Fruit fly (Drosophila melanogaster) whole organism, prepupa: ENCODE results near the gene fru.

Experiments
- Blimp-1 ChIP-seq: fragments of 200-800 bp; sonication (Bioruptor generic); optimal IDR thresholded peaks from 3 replicates; lab custom pipeline; 2017; ENCODE audit warnings: missing biosample characterization, missing genetic modification characterization, mild to moderate bottlenecking, moderate library complexity, missing genetic modification reagents
- CG10631 ChIP-seq: fragments of 200-800 bp; sonication (Bioruptor generic); optimal IDR thresholded peaks from 2 replicates; lab custom pipeline; 2016; ENCODE audit warnings: missing biosample characterization, missing genetic modification characterization
- CG10669 ChIP-seq: fragments of 200-800 bp; sonication (Bioruptor generic); optimal IDR thresholded peaks from 3 replicates; lab custom pipeline; 2018; ENCODE audit warnings: missing biosample characterization, mild to moderate bottlenecking, missing genetic modification characterization, moderate library complexity
- CG11294 ChIP-seq: fragments of 200-800 bp; sonication (Bioruptor generic); IDR thresholded peaks from 2 replicates; pipeline ENCODE4 v1.3.6; 2022; ENCODE audit warnings: missing biosample characterization, missing genetic modification characterization
- CG11902 ChIP-seq: fragments of 200-800 bp; sonication (Bioruptor generic); optimal IDR thresholded peaks from 3 replicates; lab custom pipeline; 2016; ENCODE audit warnings: missing biosample characterization, missing genetic modification characterization
- CG15336 ChIP-seq: fragments of 200-800 bp; sonication (Bioruptor generic); IDR thresholded peaks from 2 replicates; pipeline ENCODE4 v1.3.6; 2022; ENCODE audit warnings: missing biosample characterization, missing genetic modification characterization
- CG1621 ChIP-seq: fragments of 200-800 bp; sonication (Bioruptor generic); optimal IDR thresholded peaks from 3 replicates; lab custom pipeline; 2018; ENCODE audit warnings: missing biosample characterization, mild to moderate bottlenecking, missing genetic modification characterization
- CG16779 ChIP-seq: fragments of 200-800 bp; sonication (Bioruptor generic); optimal IDR thresholded peaks from 3 replicates; lab custom pipeline; 2017; ENCODE audit warnings: missing biosample characterization, mild to moderate bottlenecking, missing genetic modification characterization
- CG31627 ChIP-seq: fragments of 200-800 bp; sonication (Bioruptor generic); optimal IDR thresholded peaks from 3 replicates; lab custom pipeline; 2016; ENCODE audit warnings: missing biosample characterization, missing genetic modification characterization
- CG32006 ChIP-seq: fragments of 200-800 bp; sonication (Bioruptor generic); optimal IDR thresholded peaks from 3 replicates; lab custom pipeline; 2017; ENCODE audit warnings: missing biosample characterization, mild to moderate bottlenecking, missing genetic modification characterization
- CG3919 ChIP-seq: fragments of 200-800 bp; sonication (Bioruptor generic); optimal IDR thresholded peaks from 3 replicates; lab custom pipeline; 2016; ENCODE audit warnings: missing biosample characterization, missing genetic modification characterization
- CG6163 ChIP-seq: fragments of 200-800 bp; sonication (Bioruptor generic); IDR thresholded peaks from 3 replicates; pipeline ENCODE4 v1.3.6; 2022; ENCODE audit warnings: missing biosample characterization, missing genetic modification characterization
- CG6792 ChIP-seq: fragments of 200-800 bp; sonication (Bioruptor generic); optimal IDR thresholded peaks from 3 replicates; lab custom pipeline; 2016; ENCODE audit warnings: missing biosample characterization, missing genetic modification characterization
- CG6808 ChIP-seq: fragments of 200-800 bp; sonication (Bioruptor generic); optimal IDR thresholded peaks from 3 replicates; lab custom pipeline; 2017; ENCODE audit warnings: missing biosample characterization, missing genetic modification characterization, mild to moderate bottlenecking, moderate library complexity, missing genetic modification reagents
- CG6854 ChIP-seq: fragments of 200-800 bp; sonication (Bioruptor generic); optimal IDR thresholded peaks from 2 replicates; lab custom pipeline; 2017; ENCODE audit warnings: missing biosample characterization, mild to moderate bottlenecking, missing genetic modification characterization
- CG7368 ChIP-seq: fragments of 200-800 bp; sonication (Bioruptor generic); optimal IDR thresholded peaks from 3 replicates; lab custom pipeline; 2016; ENCODE audit warnings: missing biosample characterization, missing genetic modification characterization
- CG8119 ChIP-seq: fragments of 200-800 bp; sonication (Bioruptor generic); IDR thresholded peaks from 3 replicates; pipeline ENCODE4 v1.3.6; 2022; ENCODE audit warnings: missing biosample characterization, missing genetic modification characterization
- CG8632 ChIP-seq: fragments of 200-800 bp; sonication (Bioruptor generic); optimal IDR thresholded peaks from 3 replicates; lab custom pipeline; 2016; ENCODE audit warnings: missing biosample characterization, missing genetic modification characterization
- CG9139 ChIP-seq: fragments of 200-800 bp; sonication (Bioruptor generic); optimal IDR thresholded peaks from 3 replicates; lab custom pipeline; 2017; ENCODE audit warnings: missing biosample characterization, mild to moderate bottlenecking, missing genetic modification characterization
- Eip75B ChIP-seq: fragments of 200-800 bp; sonication (Bioruptor generic); optimal IDR thresholded peaks from 3 replicates; lab custom pipeline; 2016; ENCODE audit warnings: missing biosample characterization, missing genetic modification characterization
- Eip78C ChIP-seq: fragments of 200-800 bp; sonication (Bioruptor generic); peaks from one replicate; lab custom pipeline; 2016; ENCODE audit warnings: missing biosample characterization, missing genetic modification characterization
- Eip93F ChIP-seq: fragments of 200-800 bp; sonication (Bioruptor generic); optimal IDR thresholded peaks from 2 replicates; lab custom pipeline; 2016; ENCODE audit warnings: missing biosample characterization, mild to moderate bottlenecking, missing genetic modification characterization
- Ets96B ChIP-seq: fragments of 200-800 bp; optimal IDR thresholded peaks from 2 replicates; lab custom pipeline; 2019; ENCODE audit warnings: missing biosample characterization, mild to moderate bottlenecking, missing genetic modification characterization, moderate library complexity
- Gug ChIP-seq: fragments of 200-800 bp; sonication (Bioruptor generic); IDR thresholded peaks from 2 replicates; pipeline ENCODE4 v1.3.6; 2022; ENCODE audit warnings: missing biosample characterization, missing genetic modification characterization
- Hr38 ChIP-seq: sonication (Bioruptor generic); optimal IDR thresholded peaks from 2 replicates; lab custom pipeline; 2016; ENCODE audit warnings: missing biosample characterization, missing genetic modification characterization
- Hr4 ChIP-seq: fragments of 200-800 bp; sonication (Bioruptor generic); optimal IDR thresholded peaks from 3 replicates; lab custom pipeline; 2016; ENCODE audit warnings: missing biosample characterization, missing genetic modification characterization
- Lpt ChIP-seq: fragments of 200-800 bp; sonication (Bioruptor generic); optimal IDR thresholded peaks from 3 replicates; lab custom pipeline; 2016; ENCODE audit warnings: missing biosample characterization, missing genetic modification characterization
- Met ChIP-seq: fragments of 200-800 bp; sonication (Bioruptor generic); optimal IDR thresholded peaks from 3 replicates; lab custom pipeline; 2016; ENCODE audit warnings: missing biosample characterization, missing genetic modification characterization
- OdsH ChIP-seq: fragments of 200-800 bp; sonication (Bioruptor generic); optimal IDR thresholded peaks from 3 replicates; lab custom pipeline; 2016; ENCODE audit warnings: missing biosample characterization, missing genetic modification characterization
- Smox ChIP-seq: fragments of 200-800 bp; sonication (Bioruptor generic); optimal IDR thresholded peaks from 3 replicates; lab custom pipeline; 2016; ENCODE audit warnings: missing biosample characterization, missing genetic modification characterization
- Sox102F ChIP-seq: fragments of 200-800 bp; sonication (Bioruptor generic); optimal IDR thresholded peaks from 2 replicates; lab custom pipeline; 2016; ENCODE audit warnings: missing biosample characterization, mild to moderate bottlenecking, missing genetic modification characterization
- Sox14 ChIP-seq: fragments of 200-800 bp; sonication (Bioruptor generic); optimal IDR thresholded peaks from 3 replicates; lab custom pipeline; 2016; ENCODE audit warnings: missing biosample characterization, missing genetic modification characterization
- Sox15 ChIP-seq: fragments of 200-800 bp; sonication (Bioruptor generic); optimal IDR thresholded peaks from 3 replicates; lab custom pipeline; 2016; ENCODE audit warnings: missing biosample characterization, missing genetic modification characterization
- achi ChIP-seq: fragments of 200-800 bp; sonication (Bioruptor generic); optimal IDR thresholded peaks from 3 replicates; lab custom pipeline; 2016; ENCODE audit warnings: missing biosample characterization, missing genetic modification characterization
- cyc ChIP-seq: fragments of 200-800 bp; sonication (Bioruptor generic); optimal IDR thresholded peaks from 3 replicates; lab custom pipeline; 2016; ENCODE audit warnings: missing biosample characterization, missing genetic modification characterization
- dac ChIP-seq: fragments of 200-800 bp; sonication (Bioruptor generic); optimal IDR thresholded peaks from 2 replicates; lab custom pipeline; 2017; ENCODE audit warnings: missing biosample characterization, mild to moderate bottlenecking, missing genetic modification characterization
- eg ChIP-seq: fragments of 200-800 bp; sonication (Bioruptor generic); IDR thresholded peaks from 3 replicates; pipeline ENCODE4 v1.3.6; 2022; ENCODE audit warnings: missing biosample characterization, missing genetic modification characterization
- esn ChIP-seq: fragments of 200-800 bp; sonication (Bioruptor generic); optimal IDR thresholded peaks from 2 replicates; lab custom pipeline; 2016; ENCODE audit warnings: missing biosample characterization, mild to moderate bottlenecking, missing genetic modification characterization, moderate library complexity
- fd59A ChIP-seq: fragments of 200-800 bp; sonication (Bioruptor generic); optimal IDR thresholded peaks from 2 replicates; lab custom pipeline; 2017; ENCODE audit warnings: missing biosample characterization, mild to moderate bottlenecking, missing genetic modification characterization, missing genetic modification reagents
- fkh ChIP-seq: fragments of 200-800 bp; sonication (Bioruptor generic); optimal IDR thresholded peaks from 3 replicates; lab custom pipeline; 2017; ENCODE audit warnings: missing biosample characterization, mild to moderate bottlenecking, missing genetic modification characterization, moderate library complexity
- lz ChIP-seq: fragments of 200-800 bp; sonication (Bioruptor generic); optimal IDR thresholded peaks from 3 replicates; lab custom pipeline; 2016; ENCODE audit warnings: missing biosample characterization, missing genetic modification characterization
- net ChIP-seq: fragments of 200-800 bp; sonication (Bioruptor generic); optimal IDR thresholded peaks from 3 replicates; lab custom pipeline; 2016; ENCODE audit warnings: missing biosample characterization, missing genetic modification characterization
- pdm3 ChIP-seq: fragments of 200-800 bp; sonication (Bioruptor generic); optimal IDR thresholded peaks from 3 replicates; lab custom pipeline; 2016; ENCODE audit warnings: missing biosample characterization, missing genetic modification characterization
- salr ChIP-seq, 2 experiments: fragments of 200-800 bp; sonication (Bioruptor generic); optimal IDR thresholded peaks; 3 replicates each; lab custom pipeline; 2016 to 2018; ENCODE audit warnings: missing biosample characterization in 2 of 2, missing genetic modification characterization in 2 of 2, mild to moderate bottlenecking in 1 of 2
- spab ChIP-seq: fragments of 200-800 bp; sonication (Bioruptor generic); optimal IDR thresholded peaks from 2 replicates; lab custom pipeline; 2017; ENCODE audit warnings: missing biosample characterization, mild to moderate bottlenecking, missing genetic modification characterization, missing genetic modification reagents
- ss ChIP-seq, 2 experiments: fragments of 200-800 bp; sonication (Bioruptor generic); optimal IDR thresholded peaks; 2 replicates in 1 of 2; 3 replicates in 1 of 2; lab custom pipeline; 2017 to 2018; ENCODE audit warnings: mild to moderate bottlenecking in 2 of 2, missing biosample characterization in 2 of 2, missing genetic modification characterization in 2 of 2, moderate library complexity in 1 of 2

Gene fru

DNA sequence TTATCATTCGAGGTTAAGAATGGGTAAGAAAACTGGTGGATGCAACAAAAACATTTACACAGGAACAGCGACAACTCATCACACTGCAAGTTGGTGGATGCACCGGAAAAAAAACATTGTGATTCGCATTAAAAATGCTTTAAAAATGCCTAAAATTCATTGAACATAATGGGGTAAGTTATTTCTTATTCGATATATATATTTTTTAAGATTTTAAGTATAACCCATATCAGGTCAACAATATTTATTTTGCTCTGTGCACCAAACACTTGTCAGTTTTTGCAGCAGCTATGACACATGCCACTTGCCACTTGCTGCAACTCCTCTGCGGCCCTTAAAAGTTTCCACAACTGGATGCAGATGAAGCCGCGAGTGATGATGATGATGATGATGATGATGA is 75.9 kb downstream of the fru start (continued):
- TF ChIP-seq Eip93F (GFP tag; lab: Kevin White, UChicago): no peak
- peak; percentile 49 for TF ChIP-seq Lpt
- TF ChIP-seq Smox (GFP tag; lab: Kevin White, UChicago): no peak
- TF ChIP-seq eg (GFP tag; lab: Robert Waterston, UW): peak; percentile 85
- peak; percentile 26 for TF ChIP-seq CG8632
- no peak for TF ChIP-seq cyc (GFP tag; lab: Kevin White, UChicago)
- peak; percentile 27 for TF ChIP-seq Hr4 (GFP tag; lab: Kevin White, UChicago)
- peak; percentile 5 for TF ChIP-seq CG7368 (GFP tag; lab: Kevin White, UChicago)
- peak; percentile 51 for TF ChIP-seq achi (GFP tag; lab: Kevin White, UChicago)
- no peak for TF ChIP-seq CG6854 (GFP tag; lab: Kevin White, UChicago)
- no peak for TF ChIP-seq dac (GFP tag; lab: Kevin White, UChicago)
- peak; percentile 4 for TF ChIP-seq net (GFP tag; lab: Kevin White, UChicago)
- TF ChIP-seq fd59A (GFP tag; lab: Kevin White, UChicago): no peak
- peak; percentile 80 for TF ChIP-seq CG6163 (GFP tag; lab: Robert Waterston, UW)
- no peak for TF ChIP-seq Sox102F
- peak; percentile 73 for TF ChIP-seq Ets96B (tag; lab: Kevin White, UChicago)
- peak; percentile 29 for TF ChIP-seq CG16779 (tag; lab: Kevin White, UChicago)
- TF ChIP-seq CG32006: peak; percentile 68
- TF ChIP-seq fkh (GFP tag; lab: Kevin White, UChicago): no peak
- peak; percentile 12 for TF ChIP-seq CG9139
- peak; percentile 31; the same call in 1 of the 2 replicates for TF ChIP-seq Gug
- TF ChIP-seq CG31627 (GFP tag; lab: Kevin White, UChicago): no peak
- TF ChIP-seq Met (GFP tag; lab: Kevin White, UChicago): no peak
- TF ChIP-seq Hr38 (GFP tag; lab: Kevin White, UChicago): no peak
- TF ChIP-seq Eip75B (GFP tag; lab: Kevin White, UChicago): peak; percentile 64

- TF ChIP-seq Sox15 (GFP tag; lab: Kevin White, UChicago): no peak
- TF ChIP-seq CG15336: no peak
- no peak for TF ChIP-seq CG3919 (GFP tag; lab: Kevin White, UChicago)
- TF ChIP-seq Blimp-1 (GFP tag; lab: Kevin White, UChicago): no peak
- no peak for TF ChIP-seq spab (GFP tag; lab: Kevin White, UChicago)
- TF ChIP-seq, all 60 proteins: peak for 0
These were observed 76.8 kb downstream of the fru start for dm6 chr3R:18468608-18469007.

dm6 chr3R:18458912-18459311 is 86.5 kb downstream of the fru start:
- TF ChIP-seq Hr38 (GFP tag; lab: Kevin White, UChicago): no peak
- no peak for TF ChIP-seq CG7368 (GFP tag; lab: Kevin White, UChicago)
- TF ChIP-seq CG6163 (GFP tag; lab: Robert Waterston, UW): peak; percentile 21; the same call in 1 of the 3 replicates
- peak; percentile 5 for TF ChIP-seq CG10631 (GFP tag; lab: Kevin White, UChicago)
- TF ChIP-seq CG6808 (GFP tag; lab: Kevin White, UChicago): no peak
- no peak for TF ChIP-seq CG1621
- peak; percentile 28 for TF ChIP-seq achi (GFP tag; lab: Kevin White, UChicago)
- peak; percentile 2 for TF ChIP-seq Met (GFP tag; lab: Kevin White, UChicago)
- TF ChIP-seq eg (GFP tag; lab: Robert Waterston, UW): no peak
- no peak for TF ChIP-seq CG11902 (GFP tag; lab: Kevin White, UChicago)
- peak; percentile 16 for TF ChIP-seq lz (GFP tag; lab: Kevin White, UChicago)
- TF ChIP-seq Eip78C (GFP tag; lab: Kevin White, UChicago): peak; percentile 73
- peak; percentile 12 for TF ChIP-seq OdsH
- TF ChIP-seq CG31627 (GFP tag; lab: Kevin White, UChicago): no peak
- peak; percentile 17 for TF ChIP-seq Hr4 (GFP tag; lab: Kevin White, UChicago)
- peak; percentile 23 for TF ChIP-seq CG10669 (GFP tag; lab: Kevin White, UChicago)
- TF ChIP-seq cyc (GFP tag; lab: Kevin White, UChicago): no peak
- TF ChIP-seq Eip75B (GFP tag; lab: Kevin White, UChicago): peak; percentile 7
- no peak for TF ChIP-seq CG6854 (GFP tag; lab: Kevin White, UChicago)
- no peak for TF ChIP-seq CG11294 (GFP tag; lab: Robert Waterston, UW)
- peak; percentile 3 for TF ChIP-seq pdm3 (GFP tag; lab: Kevin White, UChicago)
- peak; percentile 5 for TF ChIP-seq Smox (GFP tag; lab: Kevin White, UChicago)
- TF ChIP-seq Sox14 (GFP tag; lab: Kevin White, UChicago): peak; percentile 4
- peak in 1 of 2 experiments; percentile 7 for TF ChIP-seq ss (GFP tag; optimal IDR thresholded peaks at IDR 0.05; lab: Kevin White, UChicago)
- peak; percentile 36 for TF ChIP-seq CG32006
- peak in 1 of 2 experiments; percentile 41 for TF ChIP-seq salr (GFP tag; optimal IDR thresholded peaks at IDR 0.05; lab: Kevin White, UChicago)
- TF ChIP-seq Ets96B (tag; lab: Kevin White, UChicago): peak; percentile 20
- TF ChIP-seq net (GFP tag; lab: Kevin White, UChicago): no peak
- TF ChIP-seq CG9139: no peak
- TF ChIP-seq CG8119 (GFP tag; lab: Robert Waterston, UW): peak; percentile 42; the same call in 1 of the 3 replicates
- TF ChIP-seq esn (GFP tag; lab: Kevin White, UChicago): peak; percentile 22
- TF ChIP-seq CG6792 (GFP tag; lab: Kevin White, UChicago): no peak
- TF ChIP-seq CG8632: no peak
